Worm (Caenorhabditis elegans) whole organism, L3 larva: ENCODE data around the gene clr-1.

ENCODE experiments used
- ZK546.5 ChIP-seq: sonication (generic microtip); optimal IDR thresholded peaks from 2 replicates; lab custom pipeline; 2017; ENCODE audit warnings: missing biosample characterization, missing genetic modification characterization
- aly-2 ChIP-seq: fragments of 150-350 bp; optimal IDR thresholded peaks from 2 replicates; lab custom pipeline; 2014; ENCODE audit warnings: missing biosample characterization, missing genetic modification characterization
- ceh-16 ChIP-seq: sonication (generic microtip); optimal IDR thresholded peaks from 2 replicates; lab custom pipeline; 2017; ENCODE audit warnings: missing biosample characterization, missing genetic modification characterization
- ceh-9 ChIP-seq: sonication (generic microtip); optimal IDR thresholded peaks from 2 replicates; lab custom pipeline; 2018; ENCODE audit warnings: missing biosample characterization, missing genetic modification characterization
- daf-12 ChIP-seq: fragments of 150-350 bp; optimal IDR thresholded peaks from 2 replicates; lab custom pipeline; 2014; ENCODE audit warnings: missing biosample characterization, missing genetic modification reagents, missing genetic modification characterization
- elt-2 ChIP-seq: sonication (generic microtip); optimal IDR thresholded peaks from 2 replicates; lab custom pipeline; 2016; ENCODE audit warnings: missing genetic modification reagents, mild to moderate bottlenecking, missing genetic modification characterization, missing compliant biosample characterization
- elt-3 ChIP-seq, 3 experiments: fragments of 150-350 bp in 1 of 3; sonication (generic microtip) in 2 of 3; optimal IDR thresholded peaks; 2 replicates in 2 of 3; 4 replicates in 1 of 3; lab custom pipeline; 2014 to 2017; ENCODE audit warnings: missing biosample characterization in 3 of 3, missing genetic modification characterization in 3 of 3
- fos-1 ChIP-seq: fragments of 150-350 bp; optimal IDR thresholded peaks from 2 replicates; lab custom pipeline; 2014; ENCODE audit warnings: missing biosample characterization, missing genetic modification characterization
- hmg-11 ChIP-seq: sonication (generic microtip); optimal IDR thresholded peaks from 2 replicates; lab custom pipeline; 2016; ENCODE audit warnings: missing genetic modification characterization, missing compliant biosample characterization
- jun-1 ChIP-seq: fragments of 150-350 bp; optimal IDR thresholded peaks from 2 replicates; lab custom pipeline; 2014; ENCODE audit warnings: missing biosample characterization, missing genetic modification reagents, missing genetic modification characterization
- lin-15B ChIP-seq: fragments of 150-350 bp; optimal IDR thresholded peaks from 2 replicates; lab custom pipeline; 2014; ENCODE audit warnings: missing biosample characterization, missing genetic modification characterization
- mdl-1 ChIP-seq: fragments of 150-350 bp; optimal IDR thresholded peaks from 2 replicates; lab custom pipeline; 2014; ENCODE audit warnings: missing biosample characterization, missing genetic modification characterization
- mml-1 ChIP-seq: fragments of 150-350 bp; sonication (generic microtip); optimal IDR thresholded peaks from 3 replicates; lab custom pipeline; 2014; ENCODE audit warnings: missing biosample characterization, missing genetic modification characterization
- nfya-1 ChIP-seq: sonication (generic microtip); optimal IDR thresholded peaks from 2 replicates; lab custom pipeline; 2017; ENCODE audit warnings: missing genetic modification characterization, mild to moderate bottlenecking, missing compliant biosample characterization, antibody characterized with exemption, moderate library complexity; ENCODE audit not compliant: insufficient read depth
- nhr-11 ChIP-seq: fragments of 150-350 bp; optimal IDR thresholded peaks from 2 replicates; lab custom pipeline; 2014; ENCODE audit warnings: missing biosample characterization, missing genetic modification characterization
- nhr-23 ChIP-seq: fragments of 150-350 bp; optimal IDR thresholded peaks from 2 replicates; lab custom pipeline; 2014; ENCODE audit warnings: missing biosample characterization, missing genetic modification reagents, missing genetic modification characterization
- nhr-237 ChIP-seq: fragments of 150-350 bp; optimal IDR thresholded peaks from 2 replicates; lab custom pipeline; 2014; ENCODE audit warnings: missing biosample characterization, missing genetic modification characterization
- nhr-25 ChIP-seq: sonication (generic microtip); optimal IDR thresholded peaks from 2 replicates; lab custom pipeline; 2017; ENCODE audit warnings: missing biosample characterization, missing genetic modification characterization
- nhr-28 ChIP-seq: fragments of 150-350 bp; optimal IDR thresholded peaks from 2 replicates; lab custom pipeline; 2014; ENCODE audit warnings: missing biosample characterization, missing genetic modification characterization
- nhr-43 ChIP-seq: sonication (generic microtip); optimal IDR thresholded peaks from 2 replicates; lab custom pipeline; 2016; ENCODE audit warnings: mild to moderate bottlenecking, missing genetic modification characterization, missing compliant biosample characterization; ENCODE audit not compliant: poor library complexity, severe bottlenecking
- nhr-67 ChIP-seq: fragments of 150-350 bp; optimal IDR thresholded peaks from 2 replicates; lab custom pipeline; 2014; ENCODE audit warnings: missing biosample characterization, missing genetic modification characterization
- nhr-77 ChIP-seq: fragments of 150-350 bp; optimal IDR thresholded peaks from 2 replicates; lab custom pipeline; 2014; ENCODE audit warnings: missing biosample characterization, missing genetic modification characterization
- pqm-1 ChIP-seq: fragments of 150-350 bp; optimal IDR thresholded peaks from 2 replicates; lab custom pipeline; 2017; ENCODE audit warnings: missing biosample characterization, missing genetic modification characterization, inconsistent platforms
- sea-2 ChIP-seq: fragments of 150-350 bp; sonication (generic microtip); optimal IDR thresholded peaks from 4 replicates; lab custom pipeline; 2014; ENCODE audit warnings: missing biosample characterization, missing genetic modification reagents, missing genetic modification characterization
- skn-1 ChIP-seq: fragments of 150-350 bp; optimal IDR thresholded peaks from 2 replicates; lab custom pipeline; 2014; ENCODE audit warnings: missing biosample characterization, missing genetic modification characterization
- snpc-4 ChIP-seq: fragments of 150-350 bp; optimal IDR thresholded peaks from 2 replicates; lab custom pipeline; 2014; ENCODE audit warnings: missing biosample characterization, missing genetic modification characterization
- unc-39 ChIP-seq: sonication (generic microtip); optimal IDR thresholded peaks from 4 replicates; lab custom pipeline; 2017; ENCODE audit warnings: missing biosample characterization, missing genetic modification characterization
- zag-1 ChIP-seq: fragments of 150-350 bp; optimal IDR thresholded peaks from 2 replicates; lab custom pipeline; 2014; ENCODE audit warnings: missing biosample characterization, missing genetic modification characterization
- ztf-11 ChIP-seq: fragments of 150-350 bp; optimal IDR thresholded peaks from 2 replicates; lab custom pipeline; 2014; ENCODE audit warnings: missing biosample characterization, missing genetic modification characterization

The clr-1 gene

DNA sequence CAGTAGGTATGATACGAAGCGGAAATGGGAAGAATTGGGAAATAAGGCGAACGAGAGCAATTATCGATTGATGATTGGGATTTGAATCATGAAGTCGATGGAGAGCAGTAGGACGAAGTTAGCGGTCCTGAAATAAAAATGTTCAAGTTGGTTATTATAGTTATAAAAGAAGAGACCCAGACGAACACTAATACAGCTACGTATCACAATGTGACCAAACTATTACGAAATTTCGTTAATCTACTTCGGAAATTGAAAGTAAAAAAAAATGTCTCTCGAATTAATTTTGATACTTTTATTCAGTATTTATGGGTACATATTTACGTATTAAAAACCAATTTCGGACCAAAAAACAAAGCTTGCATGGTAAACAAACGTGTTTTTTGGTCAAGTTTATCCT, 39.7 kb upstream of the clr-1 start:
- TF ChIP-seq elt-2 (peak; percentile 61), hmg-11 (tag; lab: Kevin White, UChicago) (no peak), nhr-11 (tag; lab: Kevin White, UChicago) (no peak)

DNA sequence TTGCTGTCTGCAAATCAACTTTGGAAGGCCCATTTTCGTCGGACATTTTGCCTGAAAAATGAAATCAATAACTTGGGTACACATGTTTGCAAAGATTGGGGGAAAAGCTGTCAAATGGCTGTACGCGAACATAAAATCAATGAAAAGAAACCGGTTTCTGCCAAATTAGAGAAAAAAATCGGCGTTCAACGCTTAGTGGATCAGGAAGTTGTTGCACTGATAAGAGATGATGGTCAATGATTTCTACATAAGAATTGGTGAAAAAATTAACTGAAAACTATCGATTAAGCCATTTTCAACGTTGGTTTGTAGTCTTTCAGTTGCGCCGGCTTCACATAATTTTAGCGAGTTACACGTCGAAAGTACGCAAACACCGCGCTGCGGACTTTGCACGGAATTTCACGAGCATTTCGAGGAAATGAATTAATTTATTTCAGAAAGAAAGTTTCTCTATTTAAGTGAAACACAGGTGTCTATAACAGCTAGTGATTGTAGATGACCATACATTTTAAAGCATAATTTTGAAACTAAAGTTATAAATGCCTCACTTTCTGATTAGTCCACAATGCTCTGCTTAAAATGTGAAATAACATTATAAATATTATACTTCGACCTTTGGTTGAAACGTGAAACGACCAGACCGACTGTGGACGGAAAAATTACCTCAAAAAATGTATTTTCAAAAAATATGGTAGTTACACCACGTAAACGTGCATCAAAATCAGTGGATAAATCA, 36.5 kb upstream of the clr-1 start, which contains the start of the genes F07F6.4 and F07F6.2:
F07F6.4 (minus strand) TSS at position 51 of the 736 bp plus-strand sequence.
F07F6.2 (plus strand) TSS at position 686 of the 736 bp plus-strand sequence.
- TF ChIP-seq snpc-4 (peak; percentile 41), nfya-1 (tag; lab: Kevin White, UChicago) (peak; percentile 31), lin-15B (peak; percentile 28), hmg-11 (tag; lab: Kevin White, UChicago) (peak; percentile 22), ceh-16 (no peak), nhr-77 (tag; lab: Kevin White, UChicago) (no peak), elt-2 (peak; percentile 49), nhr-25 (tag; lab: Kevin White, UChicago) (peak; percentile 7), skn-1 (no peak)

DNA sequence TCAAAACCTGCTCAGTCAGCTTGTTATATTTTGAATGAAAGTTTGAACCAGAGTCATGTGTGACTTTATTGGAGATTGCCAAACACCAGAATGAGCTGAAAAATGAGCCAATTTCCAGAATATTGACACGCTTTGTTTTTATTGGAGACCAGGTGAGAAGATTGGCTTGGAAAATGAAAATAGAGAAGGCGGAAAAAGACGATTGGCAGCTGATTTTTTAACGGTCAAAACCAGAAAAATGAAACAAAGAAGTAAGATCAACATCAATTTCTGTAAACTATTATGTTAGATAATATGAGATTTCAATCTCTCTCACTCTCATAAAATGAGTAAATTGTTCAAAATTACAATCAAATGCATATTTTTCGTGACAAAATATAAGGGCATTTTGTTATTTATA, 33.1 kb upstream of the clr-1 start, which contains the start of gene srx-114:
srx-114 (minus strand) TSS at position 101 of the 400 bp plus-strand sequence.
- TF ChIP-seq elt-3 (tag; optimal IDR thresholded peaks at IDR 0.05; lab: Kevin White, UChicago) (no peak), unc-39 (no peak), nhr-67 (tag; lab: Kevin White, UChicago) (no peak), aly-2 (no peak), skn-1 (no peak)

DNA sequence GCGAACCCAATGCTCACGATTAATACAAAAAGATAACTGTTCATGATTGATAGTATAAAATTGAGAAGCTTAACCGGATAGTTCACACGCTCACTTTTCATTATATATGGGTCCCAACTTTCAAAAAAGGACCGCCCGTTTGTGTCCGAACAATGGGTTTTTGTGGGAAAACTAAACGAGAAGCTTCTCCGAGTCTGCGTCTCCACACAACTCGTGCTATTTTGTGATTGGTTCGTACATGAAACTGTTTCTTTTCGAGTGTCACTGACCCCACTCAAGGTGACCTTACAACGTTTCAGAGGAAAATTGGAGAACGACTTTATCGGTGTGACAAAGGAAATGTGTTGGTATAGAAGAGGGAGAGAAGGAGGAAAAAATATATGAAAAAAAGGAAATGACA, 29.3 kb upstream of the clr-1 start, which contains the start of gene dct-5:
dct-5 (minus strand) TSS at position 101 of the 400 bp plus-strand sequence.
- TF ChIP-seq pqm-1, result no peak
- TF ChIP-seq ceh-16, result no peak
- no peak for TF ChIP-seq nhr-11 (tag; lab: Kevin White, UChicago)
- peak; percentile 29 for TF ChIP-seq nhr-25 (tag; lab: Kevin White, UChicago)
- no peak for TF ChIP-seq zag-1
- TF ChIP-seq fos-1 (tag; lab: Kevin White, UChicago), result no peak

DNA sequence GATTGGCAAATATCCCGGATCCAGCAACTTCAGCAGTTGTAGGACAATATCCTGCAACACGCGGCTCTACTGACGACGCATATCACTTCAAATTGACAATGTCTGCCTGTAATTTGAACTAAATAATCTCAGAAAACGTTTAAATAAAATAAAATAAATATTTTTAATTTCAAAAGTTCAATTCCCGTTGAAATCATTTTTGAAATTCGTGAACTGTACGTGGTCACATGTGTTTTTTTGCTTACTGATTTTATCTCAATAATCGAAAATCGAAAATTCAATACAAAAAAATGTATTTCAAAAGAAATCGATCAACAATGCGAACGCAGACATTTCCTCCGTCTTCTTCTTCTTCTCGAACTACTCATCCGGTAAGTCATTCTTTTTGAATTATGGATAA, 28.6 kb upstream of the clr-1 start, which contains the start of gene F07F6.1:
F07F6.1 (plus strand) TSS at position 301 of the 400 bp plus-strand sequence.
- TF ChIP-seq sea-2 (no peak), nhr-28 (tag; lab: Kevin White, UChicago) (no peak)

DNA sequence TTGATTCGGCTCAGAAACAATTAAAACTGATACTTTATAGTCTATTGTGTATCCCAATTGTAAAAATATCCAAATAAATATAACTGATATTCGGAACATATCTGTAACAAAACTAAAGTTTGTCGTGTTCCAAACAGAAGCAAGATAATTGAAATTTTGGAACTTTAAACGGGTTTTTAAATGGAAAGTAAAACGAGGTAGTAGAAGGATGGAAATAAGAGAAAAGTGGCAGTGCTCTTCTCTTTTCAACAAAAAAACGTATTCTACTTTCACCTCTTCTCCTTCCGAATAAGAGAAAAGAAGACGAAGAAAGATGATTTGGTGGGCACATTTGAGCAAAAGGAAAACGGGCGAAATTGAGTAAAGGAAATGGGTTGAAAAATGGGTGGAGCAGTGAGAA, 19.7 kb upstream of the clr-1 start, which contains the start of gene nmr-1:
nmr-1 (minus strand) TSS at position 101 of the 400 bp plus-strand sequence.
- TF ChIP-seq mml-1 (tag; lab: Kevin White, UChicago) (no peak), lin-15B (no peak), elt-2 (no peak), nfya-1 (tag; lab: Kevin White, UChicago) (no peak), nhr-43 (tag; lab: Kevin White, UChicago) (no peak), nhr-237 (no peak), ZK546.5 (no peak), zag-1 (no peak), mdl-1 (tag; lab: Kevin White, UChicago) (no peak), unc-39 (no peak), jun-1 (tag; lab: Kevin White, UChicago) (no peak), daf-12 (tag; lab: Kevin White, UChicago) (no peak), snpc-4 (no peak), ceh-9 (tag; lab: Kevin White, UChicago) (no peak), ztf-11 (no peak), sea-2 (no peak), nhr-11 (tag; lab: Kevin White, UChicago) (no peak)

DNA sequence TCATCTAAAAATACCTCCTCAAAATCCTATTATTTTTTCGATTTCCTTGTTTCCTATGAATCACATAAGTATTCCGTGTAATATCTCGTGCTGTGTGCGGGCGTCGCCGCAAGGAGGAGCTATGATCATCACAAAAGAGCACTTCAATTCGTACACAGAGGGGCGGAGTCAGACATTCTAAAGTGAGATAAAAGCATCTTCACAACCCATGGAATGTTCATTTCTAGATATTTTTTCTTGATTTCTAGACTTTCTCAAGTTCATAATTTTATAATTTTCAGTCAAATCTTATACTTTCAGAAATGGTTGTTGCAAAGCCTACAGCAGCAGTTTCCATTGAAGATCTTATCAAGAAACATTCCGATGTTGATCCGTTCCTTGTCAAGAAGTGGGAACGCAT, 18.8 kb upstream of the clr-1 start, which contains the start of gene cex-1:
cex-1 (plus strand) TSS at position 301 of the 400 bp plus-strand sequence.
- TF ChIP-seq hmg-11 (tag; lab: Kevin White, UChicago), result no peak
- TF ChIP-seq sea-2, result no peak
- no peak for TF ChIP-seq nhr-25 (tag; lab: Kevin White, UChicago)
- TF ChIP-seq ceh-9 (tag; lab: Kevin White, UChicago), result no peak
- TF ChIP-seq nhr-23 (tag; lab: Kevin White, UChicago), result no peak
- no peak for TF ChIP-seq ZK546.5
- TF ChIP-seq mml-1 (tag; lab: Kevin White, UChicago), result no peak
- no peak for TF ChIP-seq nhr-77 (tag; lab: Kevin White, UChicago)
